Fruit fly (Drosophila melanogaster) whole organism: ENCODE data around the gene Atu.

ENCODE experiments used
- CG8478 ChIP-seq: fragments of >200 bp; optimal IDR thresholded peaks from 2 replicates; lab custom pipeline; 2018; ENCODE audit warnings: inconsistent platforms
- Dll ChIP-seq: fragments of >200 bp; optimal IDR thresholded peaks from 2 replicates; lab custom pipeline; 2017
- EcR ChIP-seq, 2 experiments: fragments of >200 bp; optimal IDR thresholded peaks; 2 replicates each; lab custom pipeline; 2017; ENCODE audit warnings: missing biosample characterization in 2 of 2, missing genetic modification characterization in 2 of 2, missing genetic modification reagents in 2 of 2
- pan ChIP-seq: fragments of >200 bp; optimal IDR thresholded peaks from 2 replicates; lab custom pipeline; 2017
- psq ChIP-seq: fragments of >200 bp; optimal IDR thresholded peaks from 2 replicates; lab custom pipeline; 2017
- usp ChIP-seq: fragments of >200 bp; optimal IDR thresholded peaks from 2 replicates; lab custom pipeline; 2017; ENCODE audit warnings: missing biosample characterization, missing genetic modification characterization, mixed read lengths

- TF ChIP-seq usp: no peak
- no peak for TF ChIP-seq pan (lab: Kevin White, UChicago)
- no peak for TF ChIP-seq Dll (lab: Kevin White, UChicago)
- TF ChIP-seq psq (lab: Kevin White, UChicago): no peak
- TF ChIP-seq CG8478 (lab: Kevin White, UChicago): no peak
- no peak for TF ChIP-seq EcR (GFP tag; optimal IDR thresholded peaks at IDR 0.05; lab: Kevin White, UChicago)
Measured at dm6 chr3R:5573883-5574282, 39.3 kb upstream of the Atu start.
